Fruit fly (Drosophila melanogaster) whole organism, embryonic: ENCODE results near the gene NimC2.
A peak's percentile ranks its signal among the peaks of the same experiment; 100 is the strongest.

ENCODE experiments used
- Aef1 ChIP-seq: fragments of 200-800 bp; sonication (Bioruptor generic); IDR thresholded peaks from 3 replicates; pipeline ENCODE4 v1.3.6; 2022; ENCODE audit warnings: missing biosample characterization, missing genetic modification characterization
- Bdp1 ChIP-seq: fragments of 200-800 bp; sonication (Bioruptor generic); optimal IDR thresholded peaks from 3 replicates; lab custom pipeline; 2016; ENCODE audit warnings: missing biosample characterization, missing genetic modification characterization
- CG11696 ChIP-seq: fragments of 200-800 bp; sonication (Bioruptor generic); IDR thresholded peaks from 2 replicates; pipeline ENCODE4 v1.3.6; 2022; ENCODE audit warnings: missing biosample characterization, missing genetic modification characterization
- CG12071 ChIP-seq: fragments of 200-800 bp; sonication (Bioruptor generic); optimal IDR thresholded peaks from 3 replicates; lab custom pipeline; 2018; ENCODE audit warnings: missing biosample characterization, mild to moderate bottlenecking, missing genetic modification characterization
- CG12769 ChIP-seq: fragments of 200-800 bp; sonication (Bioruptor generic); optimal IDR thresholded peaks from 2 replicates; lab custom pipeline; 2019; ENCODE audit warnings: missing biosample characterization, mild to moderate bottlenecking, missing genetic modification characterization, moderate library complexity
- CG13424 ChIP-seq: fragments of 200-800 bp; sonication (Bioruptor generic); optimal IDR thresholded peaks from 2 replicates; lab custom pipeline; 2019; ENCODE audit warnings: missing biosample characterization, mild to moderate bottlenecking, missing genetic modification characterization, moderate library complexity
- CG15011 ChIP-seq: fragments of 200-800 bp; sonication (Bioruptor generic); optimal IDR thresholded peaks from 3 replicates; lab custom pipeline; 2018; ENCODE audit warnings: missing biosample characterization, mild to moderate bottlenecking, missing genetic modification characterization
- CG15696 ChIP-seq: fragments of 200-800 bp; sonication (Bioruptor generic); optimal IDR thresholded peaks from 2 replicates; lab custom pipeline; 2019; ENCODE audit warnings: missing biosample characterization, mild to moderate bottlenecking, missing genetic modification characterization, moderate library complexity
- CG1603 ChIP-seq: fragments of 200-800 bp; sonication (Bioruptor generic); optimal IDR thresholded peaks from 2 replicates; lab custom pipeline; 2019; ENCODE audit warnings: missing biosample characterization, mild to moderate bottlenecking, missing genetic modification characterization, moderate library complexity
- CG17612 ChIP-seq: fragments of 200-800 bp; sonication (Bioruptor generic); IDR thresholded peaks from 2 replicates; pipeline ENCODE4 v1.3.6; 2022; ENCODE audit warnings: missing biosample characterization, missing genetic modification characterization
- CG17912 ChIP-seq: fragments of 200-800 bp; sonication (Bioruptor generic); optimal IDR thresholded peaks from 2 replicates; lab custom pipeline; 2018; ENCODE audit warnings: missing biosample characterization, mild to moderate bottlenecking, missing genetic modification characterization
- CG18764 ChIP-seq: fragments of 200-800 bp; sonication (Bioruptor generic); optimal IDR thresholded peaks from 3 replicates; lab custom pipeline; 2016; ENCODE audit warnings: missing biosample characterization, missing genetic modification characterization
- CG2129 ChIP-seq: fragments of 200-800 bp; sonication (Bioruptor generic); IDR thresholded peaks from 2 replicates; pipeline ENCODE4 v1.3.6; 2022; ENCODE audit warnings: missing biosample characterization, missing genetic modification characterization; ENCODE audit not compliant: partially characterized antibody
- CG31441 ChIP-seq: fragments of 200-800 bp; sonication (Bioruptor generic); IDR thresholded peaks from 2 replicates; pipeline ENCODE4 v1.3.6; 2022; ENCODE audit warnings: missing biosample characterization, missing genetic modification characterization
- CG33557 ChIP-seq: fragments of 200-800 bp; sonication (Bioruptor generic); optimal IDR thresholded peaks from 2 replicates; lab custom pipeline; 2019; ENCODE audit warnings: missing biosample characterization, mild to moderate bottlenecking, missing genetic modification characterization, moderate library complexity
- CG43689 ChIP-seq: fragments of 200-800 bp; sonication (Bioruptor generic); IDR thresholded peaks from 2 replicates; pipeline ENCODE4 v1.3.6; 2022; ENCODE audit warnings: missing biosample characterization, missing genetic modification characterization
- CG5180 ChIP-seq: fragments of 200-800 bp; sonication (Bioruptor generic); optimal IDR thresholded peaks from 3 replicates; lab custom pipeline; 2017; ENCODE audit warnings: missing biosample characterization, missing genetic modification characterization, mild to moderate bottlenecking, moderate library complexity, missing genetic modification reagents
- CG6765 ChIP-seq: fragments of 200-800 bp; sonication (Bioruptor generic); optimal IDR thresholded peaks from 3 replicates; lab custom pipeline; 2017; ENCODE audit warnings: missing biosample characterization, mild to moderate bottlenecking, missing genetic modification characterization
- CG6791 ChIP-seq: fragments of 200-800 bp; sonication (Bioruptor generic); IDR thresholded peaks from 3 replicates; pipeline ENCODE4 v1.3.6; 2022; ENCODE audit warnings: missing biosample characterization, missing genetic modification characterization; ENCODE audit not compliant: partially characterized antibody
- CG7987 ChIP-seq: fragments of 200-800 bp; sonication (Bioruptor generic); optimal IDR thresholded peaks from 2 replicates; lab custom pipeline; 2018; ENCODE audit warnings: missing biosample characterization, mild to moderate bottlenecking, missing genetic modification characterization, moderate library complexity
- CG8359 ChIP-seq: fragments of 200-800 bp; sonication (Bioruptor generic); optimal IDR thresholded peaks from 2 replicates; lab custom pipeline; 2017; ENCODE audit warnings: missing biosample characterization, mild to moderate bottlenecking, missing genetic modification characterization, borderline replicate concordance
- Dad ChIP-seq: fragments of 200-800 bp; sonication (Bioruptor generic); optimal IDR thresholded peaks from 3 replicates; lab custom pipeline; 2016; ENCODE audit warnings: missing biosample characterization, missing genetic modification characterization
- Dek ChIP-seq: fragments of 200-800 bp; sonication (Bioruptor generic); optimal IDR thresholded peaks from 3 replicates; lab custom pipeline; 2019; ENCODE audit warnings: missing biosample characterization, mild to moderate bottlenecking, missing genetic modification characterization, moderate library complexity
- Dfd ChIP-seq, 2 experiments: fragments of >200 bp; optimal IDR thresholded peaks; 2 replicates each; lab custom pipeline; 2017; ENCODE audit warnings: missing biosample characterization in 2 of 2, missing genetic modification characterization in 2 of 2
- Max ChIP-seq: fragments of 200-800 bp; sonication (Bioruptor generic); optimal IDR thresholded peaks from 2 replicates; lab custom pipeline; 2016; ENCODE audit warnings: missing biosample characterization, mild to moderate bottlenecking, missing genetic modification characterization
- Nf-YC ChIP-seq: fragments of 200-800 bp; optimal IDR thresholded peaks from 3 replicates; lab custom pipeline; 2019; ENCODE audit warnings: missing biosample characterization, mild to moderate bottlenecking, missing genetic modification characterization, moderate library complexity
- PHDP ChIP-seq: fragments of 200-800 bp; sonication (Bioruptor generic); optimal IDR thresholded peaks from 3 replicates; lab custom pipeline; 2018; ENCODE audit warnings: missing biosample characterization, mild to moderate bottlenecking, missing genetic modification characterization, moderate library complexity
- Sox100B ChIP-seq: fragments of 200-800 bp; sonication (Bioruptor generic); optimal IDR thresholded peaks from 3 replicates; lab custom pipeline; 2018; ENCODE audit warnings: missing biosample characterization, mild to moderate bottlenecking, missing genetic modification characterization
- Vsx1 ChIP-seq: fragments of 200-800 bp; sonication (Bioruptor generic); optimal IDR thresholded peaks from 2 replicates; lab custom pipeline; 2017; ENCODE audit warnings: missing biosample characterization, mild to moderate bottlenecking, missing genetic modification characterization, missing genetic modification reagents
- amos ChIP-seq: fragments of 200-800 bp; sonication (Bioruptor generic); IDR thresholded peaks from 2 replicates; pipeline ENCODE4 v1.3.6; 2022; ENCODE audit warnings: missing biosample characterization, missing genetic modification characterization; ENCODE audit not compliant: partially characterized antibody
- btn ChIP-seq: fragments of 200-800 bp; sonication (Bioruptor generic); optimal IDR thresholded peaks from 2 replicates; lab custom pipeline; 2016; ENCODE audit warnings: missing biosample characterization, missing genetic modification characterization
- cas ChIP-seq: fragments of 200-800 bp; sonication (Bioruptor generic); IDR thresholded peaks from 2 replicates; pipeline ENCODE4 v1.3.6; 2022; ENCODE audit warnings: missing biosample characterization, missing genetic modification characterization
- ewg ChIP-seq: fragments of 200-800 bp; sonication (Bioruptor generic); optimal IDR thresholded peaks from 3 replicates; lab custom pipeline; 2017; ENCODE audit warnings: mild to moderate bottlenecking, missing biosample characterization, missing genetic modification reagents, missing genetic modification characterization
- fru ChIP-seq: fragments of >200 bp; optimal IDR thresholded peaks from 2 replicates; lab custom pipeline; 2017
- gcm ChIP-seq: fragments of 200-800 bp; sonication (Bioruptor generic); optimal IDR thresholded peaks from 2 replicates; lab custom pipeline; 2019; ENCODE audit warnings: missing biosample characterization, mild to moderate bottlenecking, missing genetic modification characterization, moderate library complexity
- gcm2 ChIP-seq: fragments of 200-800 bp; sonication (Bioruptor generic); optimal IDR thresholded peaks from 2 replicates; lab custom pipeline; 2016; ENCODE audit warnings: missing biosample characterization, missing genetic modification characterization
- grn ChIP-seq: fragments of 200-800 bp; sonication (Bioruptor generic); optimal IDR thresholded peaks from 3 replicates; lab custom pipeline; 2017; ENCODE audit warnings: missing biosample characterization, missing genetic modification characterization
- gsb ChIP-seq: fragments of 200-800 bp; sonication (Bioruptor generic); IDR thresholded peaks from 2 replicates; pipeline ENCODE4 v1.3.6; 2022; ENCODE audit warnings: missing biosample characterization, missing genetic modification characterization
- knrl ChIP-seq: fragments of 200-800 bp; sonication (Bioruptor generic); IDR thresholded peaks from 3 replicates; pipeline ENCODE4 v1.3.6; 2022; ENCODE audit warnings: missing biosample characterization, missing genetic modification characterization; ENCODE audit not compliant: partially characterized antibody
- nerfin-2 ChIP-seq: fragments of 200-800 bp; sonication (Bioruptor generic); IDR thresholded peaks from 2 replicates; pipeline ENCODE4 v1.3.6; 2022; ENCODE audit warnings: missing biosample characterization, missing genetic modification characterization; ENCODE audit not compliant: partially characterized antibody
- onecut ChIP-seq: fragments of 200-800 bp; sonication (Bioruptor generic); IDR thresholded peaks from 2 replicates; pipeline ENCODE4 v1.3.6; 2022; ENCODE audit warnings: missing biosample characterization, missing genetic modification characterization
- pros ChIP-seq: fragments of 200-800 bp; sonication (Bioruptor generic); optimal IDR thresholded peaks from 3 replicates; lab custom pipeline; 2019; ENCODE audit warnings: missing biosample characterization, mild to moderate bottlenecking, missing genetic modification characterization, moderate library complexity
- rib ChIP-seq: fragments of 200-800 bp; sonication (Bioruptor generic); IDR thresholded peaks from 2 replicates; pipeline ENCODE4 v1.3.6; 2022; ENCODE audit warnings: missing biosample characterization, missing genetic modification characterization
- ro ChIP-seq: fragments of 200-800 bp; sonication (Bioruptor generic); IDR thresholded peaks from 2 replicates; pipeline ENCODE4 v1.3.6; 2022; ENCODE audit warnings: missing biosample characterization, missing genetic modification characterization
- scrt ChIP-seq: fragments of 200-800 bp; sonication (Bioruptor generic); optimal IDR thresholded peaks from 2 replicates; lab custom pipeline; 2018; ENCODE audit warnings: missing biosample characterization, mild to moderate bottlenecking, missing genetic modification characterization, moderate library complexity
- sens ChIP-seq: fragments of 200-800 bp; sonication (Bioruptor generic); peaks from one replicate; lab custom pipeline; 2016; ENCODE audit warnings: missing biosample characterization, missing genetic modification characterization
- sug ChIP-seq: fragments of 200-800 bp; optimal IDR thresholded peaks from 2 replicates; lab custom pipeline; 2019; ENCODE audit warnings: missing biosample characterization, mild to moderate bottlenecking, missing genetic modification characterization, moderate library complexity
- tx ChIP-seq: fragments of 200-800 bp; sonication (Bioruptor generic); optimal IDR thresholded peaks from 2 replicates; lab custom pipeline; 2016; ENCODE audit warnings: missing biosample characterization, missing genetic modification characterization
- unc-4 ChIP-seq: fragments of 200-800 bp; sonication (Bioruptor generic); IDR thresholded peaks from 2 replicates; pipeline ENCODE4 v1.3.6; 2022; ENCODE audit warnings: missing biosample characterization, missing genetic modification characterization; ENCODE audit not compliant: partially characterized antibody
- vnd ChIP-seq: fragments of 200-800 bp; sonication (Bioruptor generic); IDR thresholded peaks from 3 replicates; pipeline ENCODE4 v1.3.6; 2022; ENCODE audit warnings: missing biosample characterization, missing genetic modification characterization; ENCODE audit not compliant: partially characterized antibody

The NimC2 gene

DNA sequence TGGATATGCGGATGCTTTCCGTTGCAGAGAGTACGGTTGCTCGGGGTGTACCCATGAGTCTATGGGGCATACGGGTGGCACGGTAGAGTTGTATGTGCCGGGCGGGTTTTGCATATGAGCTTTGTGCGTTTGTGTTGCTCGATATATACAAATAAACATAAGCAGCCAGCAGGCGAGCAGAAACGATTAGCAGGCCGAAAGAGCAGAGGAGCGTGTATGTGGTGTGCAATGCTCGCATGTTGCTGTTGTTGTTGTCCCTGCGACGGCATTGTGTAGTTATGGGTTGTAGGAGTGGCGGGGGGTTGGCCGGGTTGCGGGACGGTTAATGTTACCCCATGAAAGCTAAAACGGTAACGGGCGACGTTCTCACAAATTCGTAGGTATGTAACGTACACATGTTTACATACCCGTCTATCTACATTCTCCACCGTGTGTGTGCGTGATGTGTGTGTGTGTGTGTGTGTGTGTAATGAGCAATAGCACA, 41.8 kb downstream of the NimC2 start (continued):
- no peak for TF ChIP-seq CG33557 (GFP tag; lab: Kevin White, UChicago)
- no peak for TF ChIP-seq Vsx1 (GFP tag; lab: Kevin White, UChicago)
- no peak for TF ChIP-seq Bdp1 (GFP tag; lab: Kevin White, UChicago)
- no peak for TF ChIP-seq ewg (GFP tag; lab: Kevin White, UChicago)
- TF ChIP-seq onecut (GFP tag; lab: Robert Waterston, UW) = no peak
- peak; percentile 44; the same call in 2 of the 3 replicates for TF ChIP-seq knrl (GFP tag; lab: Robert Waterston, UW)
- no peak for TF ChIP-seq ro (GFP tag; lab: Robert Waterston, UW)
- TF ChIP-seq gcm2 (GFP tag; lab: Kevin White, UChicago) = no peak
- peak in 1 of 2 experiments; percentile 66 for TF ChIP-seq Dfd (GFP tag; optimal IDR thresholded peaks at IDR 0.05; lab: Kevin White, UChicago)
- no peak for TF ChIP-seq CG31441 (GFP tag; lab: Robert Waterston, UW)
- TF ChIP-seq CG5180 (GFP tag; lab: Kevin White, UChicago) = peak; percentile 94
- TF ChIP-seq CG13424 = no peak
- TF ChIP-seq scrt (GFP tag; lab: Kevin White, UChicago) = no peak
- no peak for TF ChIP-seq CG6765 (GFP tag; lab: Kevin White, UChicago)
- 0 out of 2 replicates have a peak, but pooled peaks have one; percentile 14 for TF ChIP-seq CG2129 (GFP tag; lab: Robert Waterston, UW)
- peak; percentile 74 for TF ChIP-seq rib (GFP tag; lab: Robert Waterston, UW)
- no peak for TF ChIP-seq gsb (GFP tag; lab: Robert Waterston, UW)
- peak; percentile 4 for TF ChIP-seq CG17912 (GFP tag; lab: Kevin White, UChicago)
- no peak for TF ChIP-seq CG8359
- TF ChIP-seq cas (GFP tag; lab: Robert Waterston, UW) = no peak
- TF ChIP-seq CG12071 (GFP tag; lab: Kevin White, UChicago) = no peak
- no peak for TF ChIP-seq CG18764 (GFP tag; lab: Kevin White, UChicago)
- no peak for TF ChIP-seq unc-4 (GFP tag; lab: Robert Waterston, UW)
- peak; percentile 8 for TF ChIP-seq Dad (GFP tag; lab: Kevin White, UChicago)
- TF ChIP-seq grn (GFP tag; lab: Kevin White, UChicago) = no peak
- TF ChIP-seq Sox100B (GFP tag; lab: Kevin White, UChicago) = no peak
- no peak for TF ChIP-seq gcm (GFP tag; lab: Kevin White, UChicago)
- TF ChIP-seq fru = no peak
- peak; percentile 17 for TF ChIP-seq CG1603 (tag; lab: Kevin White, UChicago)
- TF ChIP-seq vnd = 0 out of 3 replicates have a peak, but pooled peaks have one; percentile 19
- no peak for TF ChIP-seq CG43689 (GFP tag; lab: Robert Waterston, UW)
- 0 out of 3 replicates have a peak, but pooled peaks have one; percentile 8 for TF ChIP-seq Aef1 (GFP tag; lab: Robert Waterston, UW)
- TF ChIP-seq CG6791 (GFP tag; lab: Robert Waterston, UW) = peak; percentile 91
- no peak for TF ChIP-seq CG11696
- TF ChIP-seq CG15696 = no peak
- no peak for TF ChIP-seq PHDP (tag; lab: Kevin White, UChicago)
- peak; percentile 23 for TF ChIP-seq btn (GFP tag; lab: Kevin White, UChicago)
- TF ChIP-seq CG7987 (GFP tag; lab: Kevin White, UChicago) = peak; percentile 63
- TF ChIP-seq tx (GFP tag; lab: Kevin White, UChicago) = no peak
- no peak for TF ChIP-seq CG15011 (GFP tag; lab: Kevin White, UChicago)
- no peak for TF ChIP-seq Max
- no peak for TF ChIP-seq Dek (tag; lab: Kevin White, UChicago)
- peak; percentile 96 for TF ChIP-seq CG12769 (tag; lab: Kevin White, UChicago)
- no peak for TF ChIP-seq Nf-YC
- no peak for TF ChIP-seq CG17612 (GFP tag; lab: Robert Waterston, UW)
- TF ChIP-seq sens = peak; percentile 52
- TF ChIP-seq sug (tag; lab: Kevin White, UChicago) = no peak
- TF ChIP-seq pros (GFP tag; lab: Kevin White, UChicago) = peak; percentile 70
- TF ChIP-seq amos (GFP tag; lab: Robert Waterston, UW) = peak; percentile 38; the same call in 1 of the 2 replicates
- TF ChIP-seq nerfin-2 = peak; percentile 68
